Worm (Caenorhabditis elegans): Measurements from ENCODE around the gene nspd-5.

ce11 chrII:4815356-4815755 is 44.8 kb downstream of the nspd-5 start:
- TF ChIP-seq unc-62 (GFP tag; optimal IDR thresholded peaks at IDR 0.05): no peak
- TF ChIP-seq mab-5 (tag; optimal IDR thresholded peaks at IDR 0.05): no peak
- TF ChIP-seq sptf-1 (tag; optimal IDR thresholded peaks at IDR 0.05): no peak
- TF ChIP-seq lsy-2 (tag; optimal IDR thresholded peaks at IDR 0.05): no peak
- TF ChIP-seq mep-1 (tag; optimal IDR thresholded peaks at IDR 0.05): no peak
- no peak for TF ChIP-seq pha-4 (tag; optimal IDR thresholded peaks at IDR 0.05)
- TF ChIP-seq nhr-28 (tag; optimal IDR thresholded peaks at IDR 0.05): no peak
- TF ChIP-seq lin-13 (tag; optimal IDR thresholded peaks at IDR 0.05): no peak
- no peak for TF ChIP-seq ces-1 (GFP tag; optimal IDR thresholded peaks at IDR 0.05)
